Worm (Caenorhabditis elegans): ENCODE measurements around the gene fbxb-25.

The fbxb-25 gene

ce11 chrII:1670260-1670879 lies 13.5 kb upstream of the fbxb-25 start, which contains the start of gene nhx-6:
TSS of gene nhx-6 (plus strand) at chrII:1670829.
- TF ChIP-seq unc-62 (GFP tag; optimal IDR thresholded peaks at IDR 0.05), result no peak

- TF ChIP-seq unc-62 (GFP tag; optimal IDR thresholded peaks at IDR 0.05), result no peak
Measured at ce11 chrII:1670985-1671384, 12.9 kb upstream of the fbxb-25 start.

ce11 chrII:1672673-1673072 lies 11.2 kb upstream of the fbxb-25 start:
- no peak for TF ChIP-seq unc-62 (GFP tag; optimal IDR thresholded peaks at IDR 0.05)

ce11 chrII:1676088-1676487 lies 7.8 kb upstream of the fbxb-25 start, which contains the start of gene fbxb-17:
TSS of gene fbxb-17 (plus strand) at chrII:1676388.
- TF ChIP-seq unc-62 (GFP tag; optimal IDR thresholded peaks at IDR 0.05), result no peak

DNA sequence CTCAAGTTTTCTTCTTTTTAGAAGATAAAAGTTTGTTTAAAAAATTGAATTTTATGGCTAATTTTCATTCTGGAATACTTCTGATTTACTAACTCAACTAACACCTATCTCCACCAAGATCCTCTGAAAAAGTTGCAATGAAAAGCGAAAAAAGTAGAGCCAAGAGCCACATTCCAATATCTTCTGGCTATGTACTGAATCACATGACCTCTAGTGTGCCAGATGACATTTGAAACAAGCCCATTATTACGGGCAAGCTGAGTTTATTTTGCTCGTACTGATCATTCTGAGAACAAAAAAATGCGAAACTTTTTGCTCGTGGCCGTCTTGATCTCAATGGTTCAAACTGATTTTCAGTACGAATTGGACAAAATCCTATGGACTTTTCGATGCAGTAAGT lies 4.8 kb upstream of the fbxb-25 start, which contains the start of gene irld-36:
Gene irld-36, plus strand, starts transcription at position 301 of the 400 bp plus-strand sequence.
- no peak for TF ChIP-seq unc-62 (GFP tag; optimal IDR thresholded peaks at IDR 0.05)

DNA sequence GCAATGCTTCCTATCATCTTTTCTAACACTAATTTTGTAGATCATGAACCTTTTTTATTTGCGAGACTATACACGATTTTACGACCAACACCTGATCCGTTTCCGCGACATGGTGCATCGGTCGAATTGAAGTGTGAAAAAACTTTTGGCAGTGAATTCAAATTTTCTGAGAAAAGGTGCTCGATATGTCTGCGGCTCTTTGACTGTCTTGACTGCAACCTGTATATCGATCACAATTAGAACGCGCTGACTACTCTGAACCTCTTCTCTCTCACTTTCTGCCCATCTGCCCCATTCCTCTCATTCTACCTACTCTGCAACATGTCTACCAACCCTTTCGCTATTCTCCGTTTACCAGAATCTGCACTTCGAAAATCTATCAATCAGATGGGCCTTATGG lies 1.6 kb upstream of the fbxb-25 start, which contains the start of gene fbxb-26:
Gene fbxb-26, plus strand, starts transcription at position 301 of the 400 bp plus-strand sequence.
- TF ChIP-seq unc-62 (GFP tag; optimal IDR thresholded peaks at IDR 0.05), result no peak

DNA sequence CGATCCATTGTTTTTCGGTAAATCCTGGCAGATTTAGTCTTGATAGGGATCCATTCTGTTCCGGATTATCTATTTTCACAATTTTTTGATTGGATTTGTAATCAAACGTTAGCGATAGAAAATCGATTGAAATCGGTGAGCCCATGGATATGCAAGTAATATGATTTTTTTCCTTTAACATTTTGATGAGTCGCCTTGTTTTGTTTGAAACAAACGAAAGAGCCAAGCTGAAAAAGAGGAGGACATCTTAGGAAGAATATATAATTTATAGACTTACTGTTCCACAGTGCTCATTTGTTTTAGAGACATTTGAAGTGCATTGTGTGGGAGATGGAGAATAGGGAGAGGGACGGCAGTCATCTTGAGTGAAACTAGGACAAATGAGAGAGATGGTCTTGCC lies 5.0 kb downstream of the fbxb-25 start, which contains the start of the genes fbxb-18 and fbxb-19:
Gene fbxb-18, minus strand, starts transcription at position 101 of the 400 bp plus-strand sequence.
Gene fbxb-19, minus strand, starts transcription at position 369 of the 400 bp plus-strand sequence.
- no peak for TF ChIP-seq unc-62 (GFP tag; optimal IDR thresholded peaks at IDR 0.05)

DNA sequence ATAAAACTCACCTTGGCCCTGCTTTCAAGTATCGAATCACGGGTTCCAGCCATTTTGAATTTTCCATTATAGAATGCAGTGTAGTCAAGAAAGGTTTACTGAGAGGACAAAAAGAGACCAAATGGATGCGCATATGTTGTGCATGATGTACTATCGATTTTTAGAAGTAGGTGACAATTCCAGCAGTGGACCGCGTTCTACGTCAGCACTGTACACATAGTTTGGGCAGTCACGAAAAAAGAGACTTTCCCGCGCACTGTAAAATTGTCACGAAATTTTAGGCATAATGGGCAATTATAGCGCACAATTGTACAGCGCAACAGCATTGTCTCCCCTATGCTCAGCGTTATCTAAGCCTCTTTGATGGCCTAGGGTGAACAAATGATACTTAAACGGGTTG lies 7.2 kb downstream of the fbxb-25 start, which contains the start of gene fbxc-22:
Gene fbxc-22, minus strand, starts transcription at position 101 of the 400 bp plus-strand sequence.
- TF ChIP-seq unc-62 (GFP tag; optimal IDR thresholded peaks at IDR 0.05), result no peak

ce11 chrII:1692827-1693226 lies 9.0 kb downstream of the fbxb-25 start, which contains the start of gene fbxc-21:
TSS of gene fbxc-21 (minus strand) at chrII:1692927.
- TF ChIP-seq unc-62 (GFP tag; optimal IDR thresholded peaks at IDR 0.05), result no peak

DNA sequence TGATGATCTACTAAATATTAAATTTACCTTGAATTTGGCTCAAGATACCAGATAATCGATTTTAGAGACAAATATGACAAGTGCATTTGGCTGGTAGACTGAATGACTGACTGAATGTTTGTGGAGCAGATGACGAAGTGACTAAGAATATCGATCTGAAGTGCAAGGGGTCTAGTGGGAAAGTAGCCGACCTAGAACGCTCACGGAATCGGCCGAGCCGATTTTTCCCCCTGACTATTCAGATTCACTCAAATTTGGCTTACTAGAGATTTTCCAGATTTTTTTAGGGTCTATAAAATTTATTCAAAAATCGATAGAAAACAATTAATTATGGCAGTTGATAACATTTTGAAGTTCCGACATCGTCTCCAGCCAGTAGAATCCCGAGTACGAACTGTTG lies 10.7 kb downstream of the fbxb-25 start, which contains the start of gene fbxc-26:
Gene fbxc-26, minus strand, starts transcription at position 101 of the 400 bp plus-strand sequence.
- no peak for TF ChIP-seq unc-62 (GFP tag; optimal IDR thresholded peaks at IDR 0.05)

ce11 chrII:1695861-1696260 lies 12.0 kb downstream of the fbxb-25 start, which contains the start of gene F58E1.13:
TSS of gene F58E1.13 (minus strand) at chrII:1695872.
- no peak for TF ChIP-seq unc-62 (GFP tag; optimal IDR thresholded peaks at IDR 0.05)

ce11 chrII:1703363-1703762 lies 19.5 kb downstream of the fbxb-25 start, which contains the start of gene fbxb-47:
TSS of gene fbxb-47 (minus strand) at chrII:1703463.
- TF ChIP-seq unc-62 (GFP tag; optimal IDR thresholded peaks at IDR 0.05), result no peak

DNA sequence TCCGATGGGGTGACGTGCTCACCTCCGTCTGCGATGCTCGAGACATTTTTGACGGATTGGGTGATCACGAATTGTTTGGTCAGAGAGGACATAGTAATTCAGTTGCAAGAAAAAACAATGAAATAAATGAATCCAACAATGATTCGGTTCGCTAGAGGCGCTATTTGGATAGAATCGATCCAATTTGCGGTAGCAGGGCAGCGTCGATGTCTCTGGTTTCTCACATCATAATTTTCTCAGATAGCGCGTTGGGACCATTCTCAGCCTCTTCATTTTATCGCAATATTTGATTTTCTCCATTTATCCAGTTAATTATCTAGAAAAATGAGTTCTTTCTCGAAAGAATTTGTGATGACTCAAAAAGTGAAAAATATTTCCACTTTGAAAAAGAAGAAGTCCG lies 22.5 kb downstream of the fbxb-25 start, which contains the start of gene sdz-18:
Gene sdz-18, minus strand, starts transcription at position 101 of the 400 bp plus-strand sequence.
- TF ChIP-seq unc-62 (GFP tag; optimal IDR thresholded peaks at IDR 0.05), result no peak

DNA sequence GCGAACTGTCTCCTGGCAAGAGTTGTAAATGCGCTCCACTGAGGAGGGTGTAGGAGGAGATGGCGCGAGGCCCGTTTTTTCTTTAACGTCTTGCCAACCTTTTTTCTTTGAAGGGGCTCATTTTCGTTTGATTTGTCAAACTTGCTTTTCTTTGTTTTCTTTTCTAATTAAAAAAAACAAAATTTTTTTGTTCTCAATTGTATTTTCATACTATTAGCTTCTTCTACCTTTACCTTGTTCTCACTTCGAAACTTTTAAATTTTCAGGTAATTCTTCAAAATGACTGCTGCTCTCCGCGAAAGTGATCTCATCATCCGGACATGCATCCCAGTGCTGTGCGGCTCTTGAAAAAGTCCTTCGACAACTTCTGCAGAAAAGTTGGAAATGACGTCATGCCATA lies 26.1 kb downstream of the fbxb-25 start, which contains the start of gene fbxa-184:
Gene fbxa-184, plus strand, starts transcription at position 301 of the 400 bp plus-strand sequence.
- no peak for TF ChIP-seq unc-62 (GFP tag; optimal IDR thresholded peaks at IDR 0.05)

ce11 chrII:1712938-1713337 lies 29.1 kb downstream of the fbxb-25 start, which contains the start of gene btb-7:
TSS of gene btb-7 (plus strand) at chrII:1713238.
- TF ChIP-seq unc-62 (GFP tag; optimal IDR thresholded peaks at IDR 0.05), result no peak

DNA sequence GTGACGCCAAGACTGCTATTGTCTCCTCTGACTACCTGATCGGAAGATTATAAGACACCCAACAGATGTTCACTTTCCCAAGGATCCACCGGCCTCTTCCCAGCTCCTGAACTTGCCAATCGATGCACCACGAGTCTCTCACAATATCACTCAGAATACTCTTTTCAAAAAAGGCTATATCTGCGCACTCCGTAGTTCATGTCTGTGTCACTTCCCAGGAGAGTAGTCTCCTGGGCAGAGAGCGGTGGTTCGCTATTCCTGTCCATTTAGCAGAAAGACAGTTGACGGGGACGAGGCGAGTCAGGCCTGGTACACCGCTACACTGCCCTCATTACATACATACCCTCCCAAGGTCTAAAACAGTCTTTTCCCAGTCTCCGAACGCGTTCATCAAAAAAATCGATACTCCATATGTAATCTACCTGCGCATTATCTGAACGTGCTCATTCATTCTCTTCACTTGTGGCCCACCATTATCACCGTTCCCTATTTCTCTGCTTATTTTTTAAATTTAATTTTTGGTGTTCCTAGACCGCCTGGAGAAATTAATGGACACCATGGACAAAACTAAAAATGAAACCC lies 31.0 kb downstream of the fbxb-25 start, which contains the start of gene btb-6:
Gene btb-6, plus strand, starts transcription at position 532 of the 582 bp plus-strand sequence.
- TF ChIP-seq unc-62 (GFP tag; optimal IDR thresholded peaks at IDR 0.05), result no peak

Measured in whole organism, dauer.